Worm (Caenorhabditis elegans) whole organism, L4 larva: ENCODE results near the gene ceh-1.

ENCODE experiments used
- D1046.2 ChIP-seq: fragments of 200-800 bp; sonication (Bioruptor generic); IDR thresholded peaks from 2 replicates; pipeline ENCODE4 v1.3.6; 2022; ENCODE audit warnings: missing genetic modification characterization, missing compliant biosample characterization
- R02D3.7 ChIP-seq: fragments of 150-350 bp; sonication (generic microtip); optimal IDR thresholded peaks from 3 replicates; lab custom pipeline; 2014; ENCODE audit warnings: missing biosample characterization, missing genetic modification characterization
- Y48G9A.11 ChIP-seq: fragments of 200-800 bp; sonication (Bioruptor generic); IDR thresholded peaks from 2 replicates; pipeline ENCODE4 v1.3.6; 2022; ENCODE audit warnings: missing genetic modification reagents, missing genetic modification characterization, missing compliant biosample characterization
- aly-2 ChIP-seq: sonication (generic microtip); optimal IDR thresholded peaks from 2 replicates; lab custom pipeline; 2018; ENCODE audit warnings: missing biosample characterization, missing genetic modification characterization
- ceh-20 ChIP-seq: fragments of 200-800 bp; sonication (Bioruptor generic); IDR thresholded peaks from 2 replicates; pipeline ENCODE4 v1.3.6; 2022; ENCODE audit warnings: missing genetic modification reagents, missing genetic modification characterization, missing compliant biosample characterization
- ceh-28 ChIP-seq: fragments of 150-350 bp; optimal IDR thresholded peaks from 2 replicates; lab custom pipeline; 2014; ENCODE audit warnings: missing biosample characterization, missing genetic modification reagents, missing genetic modification characterization
- ceh-32 ChIP-seq: sonication (generic microtip); optimal IDR thresholded peaks from 2 replicates; lab custom pipeline; 2016; ENCODE audit warnings: mild to moderate bottlenecking, missing genetic modification characterization, missing compliant biosample characterization; ENCODE audit not compliant: poor library complexity
- ceh-44 ChIP-seq: fragments of 200-800 bp; sonication (Bioruptor generic); IDR thresholded peaks from 2 replicates; pipeline ENCODE4 v1.3.6; 2022; ENCODE audit warnings: missing genetic modification reagents, missing genetic modification characterization, missing compliant biosample characterization
- daf-16 ChIP-seq, 3 experiments: sonication (generic microtip); optimal IDR thresholded peaks; 2 replicates each; lab custom pipeline; 2016 to 2017; ENCODE audit warnings: missing genetic modification characterization in 3 of 3, missing genetic modification reagents in 3 of 3, mild to moderate bottlenecking in 2 of 3, missing compliant biosample characterization in 2 of 3, missing biosample characterization in 1 of 3, moderate library complexity in 1 of 3
- dmd-6 ChIP-seq: fragments of 200-800 bp; sonication (Bioruptor generic); IDR thresholded peaks from 2 replicates; pipeline ENCODE4 v1.3.6; 2022; ENCODE audit warnings: missing genetic modification reagents, missing genetic modification characterization, missing compliant biosample characterization
- dve-1 ChIP-seq: sonication (generic microtip); optimal IDR thresholded peaks from 2 replicates; lab custom pipeline; 2017; ENCODE audit warnings: antibody characterized with exemption, mild to moderate bottlenecking, missing genetic modification characterization, missing compliant biosample characterization; ENCODE audit not compliant: insufficient read depth
- egl-43 ChIP-seq: fragments of 200-800 bp; sonication (Bioruptor generic); IDR thresholded peaks from 2 replicates; pipeline ENCODE4 v1.3.6; 2022; ENCODE audit warnings: missing genetic modification reagents, missing genetic modification characterization, missing compliant biosample characterization
- hif-1 ChIP-seq, 2 experiments: sonication (generic microtip); optimal IDR thresholded peaks; 2 replicates each; lab custom pipeline; 2016 to 2017; ENCODE audit warnings: missing compliant biosample characterization in 2 of 2, missing genetic modification characterization in 2 of 2, missing genetic modification reagents in 2 of 2, missing genotype in 2 of 2, mild to moderate bottlenecking in 1 of 2
- hlh-11 ChIP-seq: fragments of 200-800 bp; sonication (Bioruptor generic); optimal IDR thresholded peaks from 2 replicates; lab custom pipeline; 2018; ENCODE audit warnings: mild to moderate bottlenecking, missing genetic modification characterization, missing compliant biosample characterization
- hlh-30 ChIP-seq: sonication (generic microtip); optimal IDR thresholded peaks from 2 replicates; lab custom pipeline; 2017; ENCODE audit warnings: antibody characterized with exemption, mild to moderate bottlenecking, missing genetic modification characterization, missing compliant biosample characterization; ENCODE audit not compliant: insufficient read depth
- hmg-1.1 ChIP-seq: fragments of 200-800 bp; sonication (Bioruptor generic); IDR thresholded peaks from 2 replicates; pipeline ENCODE4 v1.3.6; 2022; ENCODE audit warnings: missing genetic modification reagents, missing genetic modification characterization, missing compliant biosample characterization
- lim-7 ChIP-seq: fragments of 200-800 bp; sonication (Bioruptor generic); IDR thresholded peaks from 2 replicates; pipeline ENCODE4 v1.3.6; 2022; ENCODE audit warnings: missing genetic modification characterization, missing compliant biosample characterization
- lin-1 ChIP-seq: fragments of 200-800 bp; sonication (Bioruptor generic); IDR thresholded peaks from 2 replicates; pipeline ENCODE4 v1.3.6; 2022; ENCODE audit warnings: missing genetic modification reagents, missing genetic modification characterization, missing compliant biosample characterization
- lin-13 ChIP-seq: fragments of 150-350 bp; optimal IDR thresholded peaks from 2 replicates; lab custom pipeline; 2014; ENCODE audit warnings: missing biosample characterization, missing genetic modification reagents, missing genetic modification characterization
- lin-39 ChIP-seq: fragments of 150-350 bp; optimal IDR thresholded peaks from 2 replicates; lab custom pipeline; 2014; ENCODE audit warnings: missing biosample characterization, missing genetic modification reagents, missing genetic modification characterization
- lsy-2 ChIP-seq, 2 experiments: fragments of 150-350 bp in 1 of 2; sonication (generic microtip) in 1 of 2; optimal IDR thresholded peaks; 2 replicates each; lab custom pipeline; 2014 to 2017; ENCODE audit warnings: missing biosample characterization in 2 of 2, missing genetic modification characterization in 2 of 2
- mdl-1 ChIP-seq, 2 experiments: fragments of 150-350 bp in 1 of 2; sonication (generic microtip) in 1 of 2; optimal IDR thresholded peaks; 2 replicates each; lab custom pipeline; 2014 to 2017; ENCODE audit warnings: missing biosample characterization in 2 of 2, missing genetic modification characterization in 2 of 2
- mep-1 ChIP-seq: fragments of 150-350 bp; sonication (generic microtip); optimal IDR thresholded peaks from 3 replicates; lab custom pipeline; 2014; ENCODE audit warnings: missing biosample characterization, missing genetic modification characterization
- mes-2 ChIP-seq: sonication (generic microtip); optimal IDR thresholded peaks from 2 replicates; lab custom pipeline; 2016; ENCODE audit warnings: missing genotype, mild to moderate bottlenecking, missing genetic modification characterization, missing compliant biosample characterization; ENCODE audit not compliant: poor library complexity, severe bottlenecking
- mxl-3 ChIP-seq: fragments of 200-800 bp; sonication (Bioruptor generic); optimal IDR thresholded peaks from 2 replicates; lab custom pipeline; 2018; ENCODE audit warnings: mild to moderate bottlenecking, missing genetic modification characterization, missing compliant biosample characterization
- nhr-10 ChIP-seq: fragments of 150-350 bp; optimal IDR thresholded peaks from 2 replicates; lab custom pipeline; 2014; ENCODE audit warnings: missing biosample characterization, missing genetic modification characterization
- nhr-11 ChIP-seq: fragments of 150-350 bp; optimal IDR thresholded peaks from 2 replicates; lab custom pipeline; 2014; ENCODE audit warnings: missing biosample characterization, missing genetic modification characterization
- nhr-111 ChIP-seq: fragments of 200-800 bp; sonication (Bioruptor generic); optimal IDR thresholded peaks from 2 replicates; lab custom pipeline; 2018; ENCODE audit warnings: mild to moderate bottlenecking, missing genetic modification characterization, missing compliant biosample characterization
- nhr-237 ChIP-seq: sonication (generic microtip); optimal IDR thresholded peaks from 2 replicates; lab custom pipeline; 2017; ENCODE audit warnings: missing biosample characterization, missing genetic modification characterization
- nhr-28 ChIP-seq: fragments of 150-350 bp; optimal IDR thresholded peaks from 2 replicates; lab custom pipeline; 2014; ENCODE audit warnings: missing biosample characterization, missing genetic modification characterization
- nhr-76 ChIP-seq: fragments of 150-350 bp; optimal IDR thresholded peaks from 2 replicates; lab custom pipeline; 2014; ENCODE audit warnings: missing biosample characterization, missing genetic modification characterization
- php-3 ChIP-seq: fragments of 200-800 bp; sonication (Bioruptor generic); IDR thresholded peaks from 2 replicates; pipeline ENCODE4 v1.3.6; 2022; ENCODE audit warnings: missing genetic modification reagents, missing genetic modification characterization, missing compliant biosample characterization
- pqm-1 ChIP-seq: sonication (generic microtip); optimal IDR thresholded peaks from 2 replicates; lab custom pipeline; 2017; ENCODE audit warnings: missing biosample characterization, missing genetic modification characterization
- rbr-2 ChIP-seq: sonication (generic microtip); optimal IDR thresholded peaks from 2 replicates; lab custom pipeline; 2016; ENCODE audit warnings: missing genotype, missing genetic modification characterization, missing compliant biosample characterization
- sdz-12 ChIP-seq: fragments of 200-800 bp; sonication (Bioruptor generic); optimal IDR thresholded peaks from 2 replicates; lab custom pipeline; 2018; ENCODE audit warnings: mild to moderate bottlenecking, missing genetic modification characterization, missing compliant biosample characterization
- skn-1 ChIP-seq: fragments of 150-350 bp; optimal IDR thresholded peaks from 2 replicates; lab custom pipeline; 2014; ENCODE audit warnings: missing biosample characterization, missing genetic modification characterization
- snpc-4 ChIP-seq: fragments of 150-350 bp; optimal IDR thresholded peaks from 2 replicates; lab custom pipeline; 2014; ENCODE audit warnings: missing biosample characterization, missing genetic modification characterization
- zfp-2 ChIP-seq: sonication (generic microtip); optimal IDR thresholded peaks from 2 replicates; lab custom pipeline; 2016; ENCODE audit warnings: mild to moderate bottlenecking, missing genetic modification characterization, missing compliant biosample characterization
- ztf-7 ChIP-seq: fragments of 150-350 bp; optimal IDR thresholded peaks from 2 replicates; lab custom pipeline; 2014; ENCODE audit warnings: missing biosample characterization, missing genetic modification characterization

The ceh-1 gene

ce11 chrX:4647104-4647503 lies 6.9 kb downstream of the ceh-1 start, which contains the start of gene C46C11.4:
Gene C46C11.4 (minus strand): TSS chrX:4647204.
- TF ChIP-seq zfp-2 (tag; lab: Kevin White, UChicago) (no peak), php-3 (GFP tag; lab: Robert Waterston, UW) (no peak), aly-2 (tag; lab: Kevin White, UChicago) (no peak), D1046.2 (GFP tag; lab: Robert Waterston, UW) (no peak), lim-7 (GFP tag; lab: Robert Waterston, UW) (no peak), ceh-32 (no peak)

DNA sequence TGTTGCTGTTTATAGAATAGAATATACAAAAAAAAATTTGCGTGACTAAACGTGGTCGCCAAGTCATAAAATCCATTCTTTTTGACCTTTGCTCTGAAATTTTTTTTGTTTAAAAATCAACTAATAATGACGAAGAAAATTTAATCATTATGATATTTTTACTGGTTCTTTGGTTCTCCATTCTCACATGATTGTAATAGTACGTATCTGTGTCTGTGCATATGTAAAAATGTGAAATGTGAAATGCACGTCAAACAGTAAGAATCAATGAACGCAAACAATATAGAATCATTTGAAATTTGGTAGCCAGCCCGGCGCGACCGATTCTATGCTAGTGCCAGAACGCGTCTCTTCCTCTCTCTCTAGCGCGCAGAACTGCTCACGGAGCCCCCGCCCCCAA lies 17.1 kb downstream of the ceh-1 start, which contains the start of gene hosl-1:
Gene hosl-1, plus strand, starts transcription at position 301 of the 400 bp plus-strand sequence.
- TF ChIP-seq lin-13 (GFP tag; lab: Kevin White, UChicago) (no peak), hif-1 (tag; optimal IDR thresholded peaks at IDR 0.05; lab: Kevin White, UChicago) (peak in 1 of 2 experiments; percentile 42), nhr-111 (GFP tag; lab: Kevin White, UChicago) (no peak)

DNA sequence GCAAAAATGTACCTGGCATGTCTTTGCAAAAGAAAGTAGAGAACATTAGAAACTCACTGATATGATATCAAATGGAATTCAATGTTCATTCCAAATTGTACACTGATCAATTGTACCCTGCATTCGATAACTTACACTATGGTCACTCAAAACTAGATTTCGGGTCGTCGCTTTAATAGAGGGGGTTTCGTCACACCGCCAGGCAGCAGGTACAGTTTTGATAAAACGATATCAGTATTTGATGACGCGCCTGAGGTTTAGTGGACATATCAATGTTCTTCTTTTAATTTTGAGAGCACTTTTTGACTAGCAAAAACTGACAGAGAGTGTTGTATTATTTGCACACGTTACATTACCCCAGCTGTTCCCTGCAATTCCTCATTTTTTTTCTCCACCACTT lies 17.8 kb downstream of the ceh-1 start:
- TF ChIP-seq dve-1 (tag; lab: Kevin White, UChicago), result peak; percentile 20
- TF ChIP-seq skn-1 (tag; lab: Kevin White, UChicago), result no peak
- TF ChIP-seq nhr-28 (tag; lab: Kevin White, UChicago), result peak; percentile 52
- peak; percentile 9 for TF ChIP-seq hlh-11 (tag; lab: Kevin White, UChicago)
- TF ChIP-seq dmd-6 (GFP tag; lab: Robert Waterston, UW), result peak; percentile 64
- TF ChIP-seq, all 104 proteins: peak for 4

- TF ChIP-seq mes-2 (peak; percentile 58), hlh-11 (tag; lab: Kevin White, UChicago) (peak; percentile 4), nhr-10 (no peak), nhr-76 (no peak), dmd-6 (GFP tag; lab: Robert Waterston, UW) (peak; percentile 20; the same call in 1 of the 2 replicates), egl-43 (GFP tag; lab: Robert Waterston, UW) (peak; percentile 53; the same call in 1 of the 2 replicates), lin-39 (tag; lab: Kevin White, UChicago) (no peak), mep-1 (tag; lab: Kevin White, UChicago) (peak; percentile 33), rbr-2 (peak; percentile 10), mxl-3 (peak; percentile 77), mdl-1 (tag; optimal IDR thresholded peaks at IDR 0.05; lab: Kevin White, UChicago) (peak; percentile 47 to 86), lsy-2 (tag; optimal IDR thresholded peaks at IDR 0.05; lab: Kevin White, UChicago) (peak in 1 of 2 experiments; percentile 19), ceh-28 (tag; lab: Kevin White, UChicago) (no peak), nhr-11 (tag; lab: Kevin White, UChicago) (peak; percentile 6), hmg-1.1 (peak; percentile 71), lim-7 (GFP tag; lab: Robert Waterston, UW) (no peak), Y48G9A.11 (GFP tag; lab: Robert Waterston, UW) (no peak), hlh-30 (peak; percentile 76), ztf-7 (tag; lab: Kevin White, UChicago) (no peak), ceh-20 (GFP tag; lab: Robert Waterston, UW) (peak; percentile 15; the same call in 1 of the 2 replicates)
- TF ChIP-seq, all 104 proteins: peak for 13
Measured at ce11 chrX:4635643-4636042, 18.3 kb downstream of the ceh-1 start.

- TF ChIP-seq daf-16 (GFP tag; optimal IDR thresholded peaks at IDR 0.05; lab: Kevin White, UChicago) (no peak), daf-16 (tag; optimal IDR thresholded peaks at IDR 0.05; lab: Kevin White, UChicago) (peak; percentile 64), lin-1 (GFP tag; lab: Robert Waterston, UW) (no peak), hlh-11 (tag; lab: Kevin White, UChicago) (peak; percentile 36), ceh-44 (GFP tag; lab: Robert Waterston, UW) (no peak), dve-1 (tag; lab: Kevin White, UChicago) (peak; percentile 2), R02D3.7 (tag; lab: Kevin White, UChicago) (no peak), sdz-12 (no peak), pqm-1 (peak; percentile 69), nhr-237 (no peak), snpc-4 (tag; lab: Kevin White, UChicago) (no peak), dmd-6 (GFP tag; lab: Robert Waterston, UW) (peak; percentile 46; the same call in 1 of the 2 replicates), nhr-28 (tag; lab: Kevin White, UChicago) (peak; percentile 51)
Measured at ce11 chrX:4632088-4632487, 21.9 kb downstream of the ceh-1 start, which contains the start of gene slcr-46.1. Gene slcr-46.1 (plus strand): TSS chrX:4632361.
